Worm (Caenorhabditis elegans): ENCODE data around the gene iff-2.
A peak's percentile ranks its signal among the peaks of the same experiment; 100 is the strongest.

iff-2 gene

ce11 chrII:8593840-8594625 lies 32.9 kb upstream of the iff-2 start, which contains the start of gene aptf-3:
aptf-3 (plus strand) TSS chrII:8594190.
- TF ChIP-seq lsl-1 (GFP tag; optimal IDR thresholded peaks at IDR 0.05), result peak; percentile 71
- TF ChIP-seq F39B2.1 (GFP tag; IDR thresholded peaks at IDR 0.05), result no peak
- TF ChIP-seq ceh-58 (GFP tag; IDR thresholded peaks at IDR 0.05), result no peak
- peak; percentile 69 for TF ChIP-seq F33H1.4 (GFP tag; IDR thresholded peaks at IDR 0.05)
- no peak for TF ChIP-seq F37B4.10 (GFP tag; IDR thresholded peaks at IDR 0.05)

ce11 chrII:8590684-8591083 lies 29.5 kb upstream of the iff-2 start, which contains the start of gene aptf-4:
aptf-4 (plus strand) TSS chrII:8590984.
- TF ChIP-seq F57A8.1 (GFP tag; optimal IDR thresholded peaks at IDR 0.05) (no peak), ceh-58 (GFP tag; IDR thresholded peaks at IDR 0.05) (no peak), B0019.2 (GFP tag; conservative IDR thresholded peaks at IDR 0.05) (no peak), ceh-100 (GFP tag; IDR thresholded peaks at IDR 0.05) (no peak), ZK185.1 (tag; optimal IDR thresholded peaks at IDR 0.05; ENCODE audit: poor library complexity, severe bottlenecking) (no peak), lin-40 (tag; optimal IDR thresholded peaks at IDR 0.05) (no peak), nhr-80 (tag; optimal IDR thresholded peaks at IDR 0.05) (no peak), madf-10 (tag; optimal IDR thresholded peaks at IDR 0.05) (no peak), egl-44 (GFP tag; IDR thresholded peaks at IDR 0.05) (no peak)

ce11 chrII:8589227-8589626 lies 28.1 kb upstream of the iff-2 start:
- TF ChIP-seq nfyb-1 (GFP tag; IDR thresholded peaks at IDR 0.05) (no peak), chd-7 (tag; optimal IDR thresholded peaks at IDR 0.05) (no peak), let-526 (GFP tag; IDR thresholded peaks at IDR 0.05) (no peak), ceh-58 (GFP tag; IDR thresholded peaks at IDR 0.05) (no peak), pha-4 (tag; optimal IDR thresholded peaks at IDR 0.05) (no peak), Y53G8AR.9 (GFP tag; conservative IDR thresholded peaks at IDR 0.05) (no peak), rpc-1 (optimal IDR thresholded peaks at IDR 0.05) (no peak), rpc-1 (tag; optimal IDR thresholded peaks at IDR 0.05) (no peak), cebp-2 (GFP tag; IDR thresholded peaks at IDR 0.05) (no peak), lin-40 (tag; optimal IDR thresholded peaks at IDR 0.05) (no peak), xnd-1 (tag; optimal IDR thresholded peaks at IDR 0.05) (no peak), attf-3 (GFP tag; conservative IDR thresholded peaks at IDR 0.05) (no peak), Y56A3A.18 (GFP tag; IDR thresholded peaks at IDR 0.05) (no peak), B0019.2 (GFP tag; conservative IDR thresholded peaks at IDR 0.05) (no peak), F49E8.2 (tag; optimal IDR thresholded peaks at IDR 0.05; ENCODE audit: insufficient read depth) (no peak), ztf-18 (tag; optimal IDR thresholded peaks at IDR 0.05) (no peak)

- TF ChIP-seq F55B11.4 (tag; optimal IDR thresholded peaks at IDR 0.05; ENCODE audit: borderline replicate concordance, insufficient read depth) (no peak), zfh-2 (GFP tag; conservative IDR thresholded peaks at IDR 0.05) (no peak), mxl-1 (tag; optimal IDR thresholded peaks at IDR 0.05) (no peak), atf-7 (tag; optimal IDR thresholded peaks at IDR 0.05) (no peak), lir-1 (GFP tag; conservative IDR thresholded peaks at IDR 0.05) (no peak), egl-44 (GFP tag; IDR thresholded peaks at IDR 0.05) (no peak), bed-1 (GFP tag; IDR thresholded peaks at IDR 0.05) (no peak), dpff-1 (tag; optimal IDR thresholded peaks at IDR 0.05) (no peak), die-1 (tag; optimal IDR thresholded peaks at IDR 0.05) (no peak), mes-4 (tag; optimal IDR thresholded peaks at IDR 0.05) (no peak), lsl-1 (GFP tag; optimal IDR thresholded peaks at IDR 0.05) (no peak), nfyb-1 (GFP tag; IDR thresholded peaks at IDR 0.05) (no peak), bed-2 (GFP tag; IDR thresholded peaks at IDR 0.05) (no peak), somi-1 (GFP tag; optimal IDR thresholded peaks at IDR 0.05) (no peak)
Observed at ce11 chrII:8588442-8588841, 27.3 kb upstream of the iff-2 start.
